Fruit fly (Drosophila melanogaster) whole organism, prepupa: ENCODE results near the gene trbd.

Source experiments
- CG10669 ChIP-seq: fragments of 200-800 bp; sonication (Bioruptor generic); optimal IDR thresholded peaks from 3 replicates; lab custom pipeline; 2018; ENCODE audit warnings: missing biosample characterization, mild to moderate bottlenecking, missing genetic modification characterization, moderate library complexity
- CG11762 ChIP-seq: fragments of 200-800 bp; sonication (Bioruptor generic); optimal IDR thresholded peaks from 3 replicates; lab custom pipeline; 2016; ENCODE audit warnings: missing biosample characterization, missing genetic modification characterization; ENCODE audit not compliant: insufficient read depth
- CG1621 ChIP-seq: fragments of 200-800 bp; sonication (Bioruptor generic); optimal IDR thresholded peaks from 3 replicates; lab custom pipeline; 2018; ENCODE audit warnings: missing biosample characterization, mild to moderate bottlenecking, missing genetic modification characterization
- CG3032 ChIP-seq: fragments of 200-800 bp; optimal IDR thresholded peaks from 2 replicates; lab custom pipeline; 2019; ENCODE audit warnings: missing biosample characterization, mild to moderate bottlenecking, missing genetic modification characterization, moderate library complexity
- CG31627 ChIP-seq: fragments of 200-800 bp; sonication (Bioruptor generic); optimal IDR thresholded peaks from 3 replicates; lab custom pipeline; 2016; ENCODE audit warnings: missing biosample characterization, missing genetic modification characterization
- CG6276 ChIP-seq: fragments of 200-800 bp; sonication (Bioruptor generic); optimal IDR thresholded peaks from 2 replicates; lab custom pipeline; 2017; ENCODE audit warnings: missing biosample characterization, mild to moderate bottlenecking, missing genetic modification characterization
- CG6808 ChIP-seq: fragments of 200-800 bp; sonication (Bioruptor generic); optimal IDR thresholded peaks from 3 replicates; lab custom pipeline; 2017; ENCODE audit warnings: missing biosample characterization, missing genetic modification characterization, mild to moderate bottlenecking, moderate library complexity, missing genetic modification reagents
- CG6854 ChIP-seq: fragments of 200-800 bp; sonication (Bioruptor generic); optimal IDR thresholded peaks from 2 replicates; lab custom pipeline; 2017; ENCODE audit warnings: missing biosample characterization, mild to moderate bottlenecking, missing genetic modification characterization
- CG7368 ChIP-seq: fragments of 200-800 bp; sonication (Bioruptor generic); optimal IDR thresholded peaks from 3 replicates; lab custom pipeline; 2016; ENCODE audit warnings: missing biosample characterization, missing genetic modification characterization
- CG9139 ChIP-seq: fragments of 200-800 bp; sonication (Bioruptor generic); optimal IDR thresholded peaks from 3 replicates; lab custom pipeline; 2017; ENCODE audit warnings: missing biosample characterization, mild to moderate bottlenecking, missing genetic modification characterization
- Eip75B ChIP-seq: fragments of 200-800 bp; sonication (Bioruptor generic); optimal IDR thresholded peaks from 3 replicates; lab custom pipeline; 2016; ENCODE audit warnings: missing biosample characterization, missing genetic modification characterization
- Ets21C ChIP-seq: fragments of 200-800 bp; sonication (Bioruptor generic); optimal IDR thresholded peaks from 3 replicates; lab custom pipeline; 2016; ENCODE audit warnings: missing biosample characterization, missing genetic modification characterization
- Ets96B ChIP-seq: fragments of 200-800 bp; optimal IDR thresholded peaks from 2 replicates; lab custom pipeline; 2019; ENCODE audit warnings: missing biosample characterization, mild to moderate bottlenecking, missing genetic modification characterization, moderate library complexity
- Hr38 ChIP-seq: sonication (Bioruptor generic); optimal IDR thresholded peaks from 2 replicates; lab custom pipeline; 2016; ENCODE audit warnings: missing biosample characterization, missing genetic modification characterization
- OdsH ChIP-seq: fragments of 200-800 bp; sonication (Bioruptor generic); optimal IDR thresholded peaks from 3 replicates; lab custom pipeline; 2016; ENCODE audit warnings: missing biosample characterization, missing genetic modification characterization
- Sox102F ChIP-seq: fragments of 200-800 bp; sonication (Bioruptor generic); optimal IDR thresholded peaks from 2 replicates; lab custom pipeline; 2016; ENCODE audit warnings: missing biosample characterization, mild to moderate bottlenecking, missing genetic modification characterization
- Sox14 ChIP-seq: fragments of 200-800 bp; sonication (Bioruptor generic); optimal IDR thresholded peaks from 3 replicates; lab custom pipeline; 2016; ENCODE audit warnings: missing biosample characterization, missing genetic modification characterization
- cyc ChIP-seq: fragments of 200-800 bp; sonication (Bioruptor generic); optimal IDR thresholded peaks from 3 replicates; lab custom pipeline; 2016; ENCODE audit warnings: missing biosample characterization, missing genetic modification characterization
- dac ChIP-seq: fragments of 200-800 bp; sonication (Bioruptor generic); optimal IDR thresholded peaks from 2 replicates; lab custom pipeline; 2017; ENCODE audit warnings: missing biosample characterization, mild to moderate bottlenecking, missing genetic modification characterization
- dsx ChIP-seq: fragments of 200-800 bp; optimal IDR thresholded peaks from 3 replicates; lab custom pipeline; 2019; ENCODE audit warnings: missing biosample characterization, mild to moderate bottlenecking, missing genetic modification characterization, moderate library complexity; ENCODE audit not compliant: poor library complexity, severe bottlenecking
- esn ChIP-seq: fragments of 200-800 bp; sonication (Bioruptor generic); optimal IDR thresholded peaks from 2 replicates; lab custom pipeline; 2016; ENCODE audit warnings: missing biosample characterization, mild to moderate bottlenecking, missing genetic modification characterization, moderate library complexity
- fd59A ChIP-seq: fragments of 200-800 bp; sonication (Bioruptor generic); optimal IDR thresholded peaks from 2 replicates; lab custom pipeline; 2017; ENCODE audit warnings: missing biosample characterization, mild to moderate bottlenecking, missing genetic modification characterization, missing genetic modification reagents
- fd85E ChIP-seq: fragments of 200-800 bp; sonication (Bioruptor generic); optimal IDR thresholded peaks from 3 replicates; lab custom pipeline; 2016; ENCODE audit warnings: missing biosample characterization, missing genetic modification characterization
- fkh ChIP-seq: fragments of 200-800 bp; sonication (Bioruptor generic); optimal IDR thresholded peaks from 3 replicates; lab custom pipeline; 2017; ENCODE audit warnings: missing biosample characterization, mild to moderate bottlenecking, missing genetic modification characterization, moderate library complexity
- lz ChIP-seq: fragments of 200-800 bp; sonication (Bioruptor generic); optimal IDR thresholded peaks from 3 replicates; lab custom pipeline; 2016; ENCODE audit warnings: missing biosample characterization, missing genetic modification characterization
- pdm3 ChIP-seq: fragments of 200-800 bp; sonication (Bioruptor generic); optimal IDR thresholded peaks from 3 replicates; lab custom pipeline; 2016; ENCODE audit warnings: missing biosample characterization, missing genetic modification characterization
- salr ChIP-seq, 2 experiments: fragments of 200-800 bp; sonication (Bioruptor generic); optimal IDR thresholded peaks; 3 replicates each; lab custom pipeline; 2016 to 2018; ENCODE audit warnings: missing biosample characterization in 2 of 2, missing genetic modification characterization in 2 of 2, mild to moderate bottlenecking in 1 of 2
- spab ChIP-seq: fragments of 200-800 bp; sonication (Bioruptor generic); optimal IDR thresholded peaks from 2 replicates; lab custom pipeline; 2017; ENCODE audit warnings: missing biosample characterization, mild to moderate bottlenecking, missing genetic modification characterization, missing genetic modification reagents

trbd gene

DNA sequence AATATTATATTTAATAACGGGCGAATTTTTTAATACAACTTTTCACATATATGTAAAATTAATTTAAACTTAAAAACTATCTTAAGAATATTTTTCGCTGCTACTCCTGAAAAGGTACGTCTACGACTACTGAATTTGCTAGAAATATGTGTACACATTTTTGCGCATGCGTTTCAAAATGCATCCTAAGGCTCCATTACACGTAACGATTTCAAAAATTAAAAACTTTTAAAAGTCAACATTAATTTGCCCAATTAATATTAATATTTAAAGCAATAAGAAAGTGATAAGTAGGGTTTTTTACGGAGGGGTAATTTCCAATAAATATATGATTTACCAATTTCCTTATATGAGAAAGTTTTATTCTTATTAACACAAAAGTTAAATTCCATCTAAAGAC lies 19.9 kb upstream of the trbd start, which contains the start of gene FoxP:
Gene FoxP (minus strand): TSS at position 89 of the 400 bp plus-strand sequence.
- TF ChIP-seq Hr38 (GFP tag; lab: Kevin White, UChicago) (no peak), CG11762 (no peak), salr (GFP tag; optimal IDR thresholded peaks at IDR 0.05; lab: Kevin White, UChicago) (no peak)

DNA sequence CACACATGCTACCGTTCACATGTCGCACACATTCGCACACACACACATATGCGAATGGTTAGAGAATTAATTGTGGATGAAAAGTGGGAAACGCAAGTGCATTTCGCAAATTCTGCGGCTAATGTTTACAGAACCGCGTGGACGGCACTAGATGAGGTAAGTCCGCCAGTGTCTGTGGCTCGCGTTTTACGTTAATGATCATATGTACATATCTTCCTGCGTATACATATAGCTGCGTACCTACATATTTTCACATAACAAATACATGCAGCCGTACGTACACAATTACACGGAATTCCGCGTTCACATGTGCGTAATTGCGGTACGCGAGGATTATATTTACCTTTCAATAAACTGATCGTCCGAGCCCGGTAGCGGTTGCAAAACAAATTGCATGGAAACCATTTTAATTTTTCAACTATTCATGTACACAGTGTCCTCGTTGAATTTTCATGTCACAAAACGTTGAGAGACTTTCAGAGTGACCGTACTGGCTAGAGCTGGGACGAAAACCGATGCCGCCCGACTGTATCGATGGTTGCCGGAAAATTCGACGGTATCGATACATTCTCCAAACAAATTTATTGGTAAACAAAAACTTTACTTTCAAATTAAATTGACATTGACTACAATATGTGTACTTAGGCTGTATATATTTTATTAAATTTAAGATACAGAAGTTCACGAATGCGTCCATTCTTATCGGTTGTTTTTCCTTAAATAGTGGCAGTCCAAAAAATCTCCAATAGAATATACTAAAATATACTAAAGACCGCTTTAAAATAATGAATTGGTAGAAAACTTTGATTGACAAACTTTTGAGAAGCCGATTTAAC lies 14.5 kb upstream of the trbd start, which contains the start of gene hyd:
Gene hyd (minus strand): TSS at position 495 of the 836 bp plus-strand sequence.
- no peak for TF ChIP-seq CG7368 (GFP tag; lab: Kevin White, UChicago)
- TF ChIP-seq fkh (GFP tag; lab: Kevin White, UChicago) = peak; percentile 55
- TF ChIP-seq, all 60 proteins: peak for 1

DNA sequence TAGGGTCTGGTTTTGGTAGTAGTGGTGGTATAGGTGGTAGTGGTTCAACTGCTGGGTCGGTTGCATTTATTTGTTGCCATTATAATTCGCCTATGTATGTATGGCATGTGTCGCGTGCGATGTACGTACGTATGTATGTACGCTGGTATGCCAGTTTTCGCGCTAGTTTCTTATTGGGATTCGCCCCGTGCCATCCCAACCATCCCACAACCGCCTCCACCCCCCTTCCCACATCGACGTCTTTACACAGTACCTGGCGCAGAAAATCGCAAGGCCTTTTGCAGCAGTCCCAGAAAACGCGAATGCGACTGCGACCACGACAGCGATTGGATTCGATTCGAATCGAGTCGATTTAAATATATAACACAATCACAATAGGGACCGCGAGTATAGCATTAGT lies 609 bp downstream of the trbd start:
- TF ChIP-seq pdm3 (GFP tag; lab: Kevin White, UChicago) = no peak
- TF ChIP-seq Sox102F = no peak
- no peak for TF ChIP-seq CG6808 (GFP tag; lab: Kevin White, UChicago)
- TF ChIP-seq Sox14 (GFP tag; lab: Kevin White, UChicago) = no peak
- no peak for TF ChIP-seq cyc
- no peak for TF ChIP-seq CG9139
- no peak for TF ChIP-seq Ets21C (GFP tag; lab: Kevin White, UChicago)
- TF ChIP-seq CG6276 (GFP tag; lab: Kevin White, UChicago) = no peak
- TF ChIP-seq CG11762 = no peak
- TF ChIP-seq dac (GFP tag; lab: Kevin White, UChicago) = no peak
- no peak for TF ChIP-seq spab
- no peak for TF ChIP-seq fd59A (GFP tag; lab: Kevin White, UChicago)

DNA sequence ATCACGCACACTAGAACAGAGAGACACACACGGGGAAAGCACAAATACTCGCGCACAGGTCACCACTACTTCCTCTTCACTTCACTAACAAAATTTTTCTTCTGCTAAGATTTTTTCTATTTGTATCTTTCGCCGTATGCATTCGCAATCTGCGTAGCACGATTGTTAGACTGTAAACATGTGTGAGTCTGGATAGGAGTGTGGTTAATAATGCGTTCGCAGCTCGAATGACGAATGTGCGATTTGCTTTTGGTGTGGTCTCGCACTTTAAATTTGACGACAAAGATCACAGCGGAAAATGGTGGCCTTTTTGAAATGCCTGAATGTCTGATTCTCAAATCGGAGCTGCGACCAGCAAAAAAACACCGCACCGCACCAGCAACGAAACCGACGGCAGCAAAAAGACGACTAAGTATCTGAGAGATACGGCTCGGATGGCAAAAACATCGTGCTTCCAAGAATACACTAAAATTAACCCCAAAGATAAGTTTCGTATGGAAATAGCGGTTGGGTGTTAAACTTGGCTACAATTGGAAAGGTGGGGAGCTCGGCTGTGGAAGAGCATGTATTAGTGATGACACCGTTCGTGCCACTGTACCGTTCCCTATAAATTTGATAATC lies 5.7 kb downstream of the trbd start, which contains the start of gene Unc-115a:
Gene Unc-115a (minus strand): TSS at position 410 of the 621 bp plus-strand sequence.
- peak; percentile 35 for TF ChIP-seq fkh (GFP tag; lab: Kevin White, UChicago)
- TF ChIP-seq Ets21C (GFP tag; lab: Kevin White, UChicago) = no peak
- TF ChIP-seq fd59A (GFP tag; lab: Kevin White, UChicago) = no peak
- peak; percentile 55 for TF ChIP-seq esn (GFP tag; lab: Kevin White, UChicago)
- peak; percentile 38 for TF ChIP-seq lz (GFP tag; lab: Kevin White, UChicago)
- no peak for TF ChIP-seq CG9139
- peak; percentile 28 for TF ChIP-seq CG6854 (GFP tag; lab: Kevin White, UChicago)
- peak; percentile 1 for TF ChIP-seq cyc
- TF ChIP-seq Sox14 (GFP tag; lab: Kevin White, UChicago) = peak; percentile 69
- peak; percentile 60 for TF ChIP-seq dsx
- no peak for TF ChIP-seq Hr38 (GFP tag; lab: Kevin White, UChicago)
- no peak for TF ChIP-seq Eip75B (GFP tag; lab: Kevin White, UChicago)
- peak; percentile 4 for TF ChIP-seq CG31627
- TF ChIP-seq CG10669 (GFP tag; lab: Kevin White, UChicago) = no peak
- TF ChIP-seq fd85E (GFP tag; lab: Kevin White, UChicago) = no peak
- TF ChIP-seq CG3032 (tag; lab: Kevin White, UChicago) = peak; percentile 36
- no peak for TF ChIP-seq OdsH (GFP tag; lab: Kevin White, UChicago)
- peak; percentile 81 for TF ChIP-seq CG1621 (tag; lab: Kevin White, UChicago)
- peak; percentile 11 for TF ChIP-seq Ets96B (tag; lab: Kevin White, UChicago)
